Fruit fly (Drosophila melanogaster) whole organism, embryonic: Measurements from ENCODE around the gene Obp28a.
A peak's percentile ranks its signal among the peaks of the same experiment; 100 is the strongest.

Source experiments
- Asciz ChIP-seq: fragments of 200-800 bp; sonication (Bioruptor generic); optimal IDR thresholded peaks from 2 replicates; lab custom pipeline; 2017; ENCODE audit warnings: missing biosample characterization, mild to moderate bottlenecking, missing genetic modification characterization, missing genetic modification reagents
- B-H1 ChIP-seq: fragments of 200-800 bp; sonication (Bioruptor generic); IDR thresholded peaks from 3 replicates; pipeline ENCODE4 v1.3.6; 2022; ENCODE audit warnings: missing biosample characterization, missing genetic modification characterization
- B-H2 ChIP-seq: fragments of 200-800 bp; sonication (Bioruptor generic); optimal IDR thresholded peaks from 2 replicates; lab custom pipeline; 2018; ENCODE audit warnings: missing biosample characterization, mild to moderate bottlenecking, missing genetic modification characterization
- CG10267 ChIP-seq: fragments of 200-800 bp; sonication (Bioruptor generic); optimal IDR thresholded peaks from 2 replicates; lab custom pipeline; 2018; ENCODE audit warnings: missing biosample characterization, mild to moderate bottlenecking, missing genetic modification characterization, moderate library complexity
- CG10565 ChIP-seq: fragments of 200-800 bp; sonication (Bioruptor generic); optimal IDR thresholded peaks from 3 replicates; lab custom pipeline; 2016; ENCODE audit warnings: missing biosample characterization, mild to moderate bottlenecking, missing genetic modification characterization
- CG11696 ChIP-seq: fragments of 200-800 bp; sonication (Bioruptor generic); IDR thresholded peaks from 2 replicates; pipeline ENCODE4 v1.3.6; 2022; ENCODE audit warnings: missing biosample characterization, missing genetic modification characterization
- CG16779 ChIP-seq: fragments of 200-800 bp; sonication (Bioruptor generic); IDR thresholded peaks from 2 replicates; pipeline ENCODE4 v1.3.6; 2022; ENCODE audit warnings: missing biosample characterization, missing genetic modification characterization
- CG16863 ChIP-seq: fragments of 200-800 bp; sonication (Bioruptor generic); optimal IDR thresholded peaks from 3 replicates; lab custom pipeline; 2016; ENCODE audit warnings: missing biosample characterization, missing genetic modification characterization
- CG17612 ChIP-seq: fragments of 200-800 bp; sonication (Bioruptor generic); IDR thresholded peaks from 2 replicates; pipeline ENCODE4 v1.3.6; 2022; ENCODE audit warnings: missing biosample characterization, missing genetic modification characterization
- CG18262 ChIP-seq: fragments of 200-800 bp; optimal IDR thresholded peaks from 3 replicates; lab custom pipeline; 2019; ENCODE audit warnings: missing biosample characterization, mild to moderate bottlenecking, missing genetic modification characterization, moderate library complexity
- CG33213 ChIP-seq: fragments of 200-800 bp; sonication (Bioruptor generic); optimal IDR thresholded peaks from 3 replicates; lab custom pipeline; 2016; ENCODE audit warnings: missing biosample characterization, missing genetic modification characterization
- CG34422 ChIP-seq: fragments of 200-800 bp; sonication (Bioruptor generic); IDR thresholded peaks from 3 replicates; pipeline ENCODE4 v1.3.6; 2022; ENCODE audit warnings: missing biosample characterization, missing genetic modification characterization
- CG4282 ChIP-seq: fragments of 200-800 bp; sonication (Bioruptor generic); optimal IDR thresholded peaks from 2 replicates; lab custom pipeline; 2016; ENCODE audit warnings: missing biosample characterization, missing genetic modification characterization
- CG4617 ChIP-seq: fragments of 200-800 bp; sonication (Bioruptor generic); optimal IDR thresholded peaks from 3 replicates; lab custom pipeline; 2016; ENCODE audit warnings: missing biosample characterization, missing genetic modification characterization, borderline replicate concordance
- CG4854 ChIP-seq: fragments of 200-800 bp; sonication (Bioruptor generic); optimal IDR thresholded peaks from 2 replicates; lab custom pipeline; 2016; ENCODE audit warnings: missing biosample characterization, missing genetic modification characterization, inconsistent platforms
- CG6765 ChIP-seq: fragments of 200-800 bp; sonication (Bioruptor generic); optimal IDR thresholded peaks from 3 replicates; lab custom pipeline; 2017; ENCODE audit warnings: missing biosample characterization, mild to moderate bottlenecking, missing genetic modification characterization
- CG7963 ChIP-seq: fragments of 200-800 bp; sonication (Bioruptor generic); IDR thresholded peaks from 3 replicates; pipeline ENCODE4 v1.3.6; 2022; ENCODE audit warnings: missing biosample characterization, missing genetic modification characterization; ENCODE audit not compliant: partially characterized antibody
- CG8944 ChIP-seq: fragments of 200-800 bp; sonication (Bioruptor generic); optimal IDR thresholded peaks from 3 replicates; lab custom pipeline; 2016; ENCODE audit warnings: missing biosample characterization, missing genetic modification characterization
- CG9727 ChIP-seq: fragments of 200-800 bp; sonication (Bioruptor generic); optimal IDR thresholded peaks from 3 replicates; lab custom pipeline; 2017; ENCODE audit warnings: missing biosample characterization, mild to moderate bottlenecking, missing genetic modification characterization
- CHES-1-like ChIP-seq: fragments of 200-800 bp; sonication (Bioruptor generic); optimal IDR thresholded peaks from 2 replicates; lab custom pipeline; 2016; ENCODE audit warnings: missing biosample characterization, missing genetic modification characterization
- Chrac-16 ChIP-seq: fragments of 200-800 bp; sonication (Bioruptor generic); optimal IDR thresholded peaks from 3 replicates; lab custom pipeline; 2016; ENCODE audit warnings: missing biosample characterization, missing genetic modification characterization
- Dek ChIP-seq: fragments of 200-800 bp; sonication (Bioruptor generic); optimal IDR thresholded peaks from 3 replicates; lab custom pipeline; 2019; ENCODE audit warnings: missing biosample characterization, mild to moderate bottlenecking, missing genetic modification characterization, moderate library complexity
- Dp ChIP-seq: fragments of 200-800 bp; sonication (Bioruptor generic); optimal IDR thresholded peaks from 2 replicates; lab custom pipeline; 2018; ENCODE audit warnings: missing biosample characterization, mild to moderate bottlenecking, missing genetic modification characterization, moderate library complexity
- ERR ChIP-seq: fragments of 200-800 bp; sonication (Bioruptor generic); optimal IDR thresholded peaks from 2 replicates; lab custom pipeline; 2016; ENCODE audit warnings: missing biosample characterization, missing genetic modification characterization
- Hand ChIP-seq: fragments of 200-800 bp; sonication (Bioruptor generic); optimal IDR thresholded peaks from 2 replicates; lab custom pipeline; 2017; ENCODE audit warnings: mild to moderate bottlenecking, missing biosample characterization, missing genetic modification reagents, missing genetic modification characterization
- HmgZ ChIP-seq: fragments of 200-800 bp; sonication (Bioruptor generic); optimal IDR thresholded peaks from 2 replicates; lab custom pipeline; 2018; ENCODE audit warnings: missing biosample characterization, mild to moderate bottlenecking, missing genetic modification characterization
- Hmx ChIP-seq: fragments of 200-800 bp; sonication (Bioruptor generic); optimal IDR thresholded peaks from 2 replicates; lab custom pipeline; 2016; ENCODE audit warnings: missing biosample characterization, missing genetic modification characterization
- MBD-R2 ChIP-seq: fragments of 200-800 bp; sonication (Bioruptor generic); IDR thresholded peaks from 2 replicates; pipeline ENCODE4 v1.3.6; 2022; ENCODE audit warnings: missing biosample characterization, missing genetic modification characterization
- Med ChIP-seq: fragments of 200-800 bp; sonication (Bioruptor generic); peaks from one replicate; lab custom pipeline; 2016; ENCODE audit warnings: missing biosample characterization, missing genetic modification characterization, mild to moderate bottlenecking, inconsistent platforms, moderate library complexity
- NfI ChIP-seq: fragments of 200-800 bp; sonication (Bioruptor generic); optimal IDR thresholded peaks from 3 replicates; lab custom pipeline; 2018; ENCODE audit warnings: missing biosample characterization, mild to moderate bottlenecking, missing genetic modification characterization, moderate library complexity
- Pdp1 ChIP-seq, 2 experiments: fragments of 200-800 bp; sonication (Bioruptor generic); optimal IDR thresholded peaks; 3 replicates each; lab custom pipeline; 2016; ENCODE audit warnings: missing biosample characterization in 2 of 2, missing genetic modification characterization in 2 of 2, mild to moderate bottlenecking in 1 of 2, moderate library complexity in 1 of 2
- ac ChIP-seq: fragments of 200-800 bp; sonication (Bioruptor generic); optimal IDR thresholded peaks from 3 replicates; lab custom pipeline; 2017; ENCODE audit warnings: missing biosample characterization, mild to moderate bottlenecking, missing genetic modification characterization
- br ChIP-seq: fragments of >200 bp; optimal IDR thresholded peaks from 2 replicates; lab custom pipeline; 2017
- corto ChIP-seq: fragments of 200-800 bp; sonication (Bioruptor generic); optimal IDR thresholded peaks from 2 replicates; lab custom pipeline; 2016; ENCODE audit warnings: missing biosample characterization, mild to moderate bottlenecking, missing genetic modification characterization, moderate library complexity
- dan ChIP-seq: fragments of 200-800 bp; sonication (Bioruptor generic); IDR thresholded peaks from 2 replicates; pipeline ENCODE4 v1.3.6; 2022; ENCODE audit warnings: missing biosample characterization, missing genetic modification characterization
- dmrt11E ChIP-seq: fragments of 200-800 bp; sonication (Bioruptor generic); optimal IDR thresholded peaks from 3 replicates; lab custom pipeline; 2018; ENCODE audit warnings: missing biosample characterization, mild to moderate bottlenecking, missing genetic modification characterization, moderate library complexity
- dysf ChIP-seq: fragments of 200-800 bp; sonication (Bioruptor generic); IDR thresholded peaks from 3 replicates; pipeline ENCODE4 v1.3.6; 2022; ENCODE audit warnings: missing biosample characterization, missing genetic modification characterization
- ems ChIP-seq: fragments of 200-800 bp; sonication (Bioruptor generic); optimal IDR thresholded peaks from 3 replicates; lab custom pipeline; 2016; ENCODE audit warnings: missing biosample characterization, missing genetic modification characterization
- hb ChIP-seq: fragments of 200-800 bp; sonication (Bioruptor generic); IDR thresholded peaks from 3 replicates; pipeline ENCODE4 v1.3.6; 2022; ENCODE audit warnings: missing biosample characterization, missing genetic modification characterization; ENCODE audit not compliant: partially characterized antibody
- jumu ChIP-seq: fragments of 200-800 bp; sonication (Bioruptor generic); optimal IDR thresholded peaks from 3 replicates; lab custom pipeline; 2016; ENCODE audit warnings: missing biosample characterization, missing genetic modification characterization
- oc ChIP-seq: fragments of 200-800 bp; sonication (Bioruptor generic); optimal IDR thresholded peaks from 2 replicates; lab custom pipeline; 2018; ENCODE audit warnings: missing biosample characterization, mild to moderate bottlenecking, missing genetic modification characterization, moderate library complexity
- pb ChIP-seq: fragments of 200-800 bp; sonication (Bioruptor generic); optimal IDR thresholded peaks from 3 replicates; lab custom pipeline; 2016; ENCODE audit warnings: missing biosample characterization, missing genetic modification characterization
- pum ChIP-seq: fragments of 200-800 bp; sonication (Bioruptor generic); optimal IDR thresholded peaks from 2 replicates; lab custom pipeline; 2016; ENCODE audit warnings: missing biosample characterization, missing genetic modification characterization
- row ChIP-seq: fragments of 200-800 bp; sonication (Bioruptor generic); IDR thresholded peaks from 3 replicates; pipeline ENCODE4 v1.3.6; 2022; ENCODE audit warnings: missing biosample characterization, missing genetic modification characterization
- run ChIP-seq: fragments of 200-800 bp; sonication (Bioruptor generic); optimal IDR thresholded peaks from 3 replicates; lab custom pipeline; 2018; ENCODE audit warnings: missing biosample characterization, mild to moderate bottlenecking, missing genetic modification characterization
- seq ChIP-seq: fragments of 200-800 bp; sonication (Bioruptor generic); IDR thresholded peaks from 2 replicates; pipeline ENCODE4 v1.3.6; 2022; ENCODE audit warnings: missing biosample characterization, missing genetic modification characterization
- sisA ChIP-seq: fragments of 200-800 bp; sonication (Bioruptor generic); IDR thresholded peaks from 2 replicates; pipeline ENCODE4 v1.3.6; 2022; ENCODE audit warnings: missing biosample characterization, missing genetic modification characterization
- ttk ChIP-seq: fragments of 200-800 bp; sonication (Bioruptor generic); IDR thresholded peaks from 2 replicates; pipeline ENCODE4 v2.1.2; 2022; ENCODE audit warnings: missing biosample characterization, missing genetic modification characterization
- wek ChIP-seq: fragments of 200-800 bp; sonication (Bioruptor generic); optimal IDR thresholded peaks from 3 replicates; lab custom pipeline; 2018; ENCODE audit warnings: missing biosample characterization, mild to moderate bottlenecking, missing genetic modification characterization, moderate library complexity
- wor ChIP-seq: fragments of 200-800 bp; sonication (Bioruptor generic); IDR thresholded peaks from 2 replicates; pipeline ENCODE4 v1.3.6; 2022; ENCODE audit warnings: missing biosample characterization, missing genetic modification characterization
- zen ChIP-seq: fragments of 200-800 bp; sonication (Bioruptor generic); optimal IDR thresholded peaks from 3 replicates; lab custom pipeline; 2018; ENCODE audit warnings: missing biosample characterization, mild to moderate bottlenecking, missing genetic modification characterization, moderate library complexity

The Obp28a gene

DNA sequence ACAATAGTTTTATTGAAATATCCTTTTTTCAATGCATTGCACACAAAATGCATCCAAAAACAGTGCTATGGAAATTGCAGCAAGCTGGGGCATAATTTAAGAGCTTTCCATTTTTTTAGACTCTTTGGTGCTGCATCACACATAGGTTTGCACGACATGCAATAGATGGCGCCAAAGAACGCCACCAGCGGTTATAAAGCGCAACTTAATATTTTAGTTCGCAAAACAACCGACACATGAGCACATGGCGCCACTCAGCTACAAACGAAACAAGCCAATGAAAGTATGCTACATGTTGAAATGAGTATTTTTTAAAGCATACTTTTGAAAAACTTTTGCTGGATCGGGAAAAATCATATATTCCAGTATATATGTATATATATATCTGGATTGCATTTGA lies 37.8 kb upstream of the Obp28a start (continued):
- no peak for TF ChIP-seq Hmx (GFP tag; lab: Kevin White, UChicago)
- no peak for TF ChIP-seq oc (tag; lab: Kevin White, UChicago)
- TF ChIP-seq pum: peak; percentile 20
- no peak for TF ChIP-seq hb (GFP tag; lab: Robert Waterston, UW)
- peak; percentile 71 for TF ChIP-seq dmrt11E (tag; lab: Kevin White, UChicago)
- peak; percentile 87 for TF ChIP-seq NfI (GFP tag; lab: Kevin White, UChicago)
- no peak for TF ChIP-seq CG11696
- peak; percentile 79 for TF ChIP-seq CG8944 (GFP tag; lab: Kevin White, UChicago)
- TF ChIP-seq Dp (GFP tag; lab: Kevin White, UChicago): peak; percentile 25
- TF ChIP-seq B-H2 (GFP tag; lab: Kevin White, UChicago): peak; percentile 81
- peak; percentile 80 for TF ChIP-seq sisA (GFP tag; lab: Robert Waterston, UW)
- TF ChIP-seq Chrac-16 (GFP tag; lab: Kevin White, UChicago): peak; percentile 93
- no peak; the same call in 1 of the 2 replicates for TF ChIP-seq MBD-R2
- TF ChIP-seq CG4854 (GFP tag; lab: Kevin White, UChicago): peak; percentile 76
- peak; percentile 60 for TF ChIP-seq Dek
- peak; percentile 68 for TF ChIP-seq jumu (GFP tag; lab: Kevin White, UChicago)
- TF ChIP-seq CG33213: peak; percentile 91
- TF ChIP-seq CG18262 (tag; lab: Kevin White, UChicago): peak; percentile 69
- peak; percentile 18 for TF ChIP-seq CG4282 (GFP tag; lab: Kevin White, UChicago)
- TF ChIP-seq pb (GFP tag; lab: Kevin White, UChicago): peak; percentile 9
- TF ChIP-seq CG34422 (GFP tag; lab: Robert Waterston, UW): peak; percentile 88
- TF ChIP-seq CG10565 (GFP tag; lab: Kevin White, UChicago): no peak
- peak; percentile 81 for TF ChIP-seq zen (tag; lab: Kevin White, UChicago)
- peak; percentile 81 for TF ChIP-seq HmgZ (tag; lab: Kevin White, UChicago)
- peak; percentile 75 for TF ChIP-seq CG17612 (GFP tag; lab: Robert Waterston, UW)
- no peak for TF ChIP-seq run (tag; lab: Kevin White, UChicago)
- TF ChIP-seq CG16779: 0 out of 2 replicates have a peak, but pooled peaks have one; percentile 75
- TF ChIP-seq row: peak; percentile 49
- TF ChIP-seq Hand (GFP tag; lab: Kevin White, UChicago): no peak
- TF ChIP-seq ttk: peak; percentile 59; the same call in 1 of the 2 replicates
- no peak for TF ChIP-seq dan (GFP tag; lab: Robert Waterston, UW)
- TF ChIP-seq ems (GFP tag; lab: Kevin White, UChicago): peak; percentile 30
- TF ChIP-seq Med (GFP tag; lab: Kevin White, UChicago): peak; percentile 98
- peak; percentile 82 for TF ChIP-seq dysf
- TF ChIP-seq B-H1 (GFP tag; lab: Robert Waterston, UW): peak; percentile 48; the same call in 1 of the 3 replicates
- peak; percentile 55 for TF ChIP-seq ac (GFP tag; lab: Kevin White, UChicago)
- TF ChIP-seq CG16863 (GFP tag; lab: Kevin White, UChicago): peak; percentile 82
- peak; percentile 55; the same call in 1 of the 2 replicates for TF ChIP-seq seq (GFP tag; lab: Robert Waterston, UW)
- TF ChIP-seq corto (GFP tag; lab: Kevin White, UChicago): no peak
- TF ChIP-seq CG6765: peak; percentile 60
- no peak for TF ChIP-seq br (lab: Kevin White, UChicago)
- TF ChIP-seq Pdp1 (GFP tag; optimal IDR thresholded peaks at IDR 0.05; lab: Kevin White, UChicago): peak; percentile 68 to 81
- peak; percentile 60 for TF ChIP-seq CG9727 (GFP tag; lab: Kevin White, UChicago)
- peak; percentile 74 for TF ChIP-seq wek
- TF ChIP-seq CG10267 (tag; lab: Kevin White, UChicago): peak; percentile 78
- TF ChIP-seq Asciz (GFP tag; lab: Kevin White, UChicago): peak; percentile 47
- TF ChIP-seq CG4617: peak; percentile 70
- TF ChIP-seq wor: peak; percentile 35; the same call in 1 of the 2 replicates
- peak; percentile 69 for TF ChIP-seq CHES-1-like (GFP tag; lab: Kevin White, UChicago)
- TF ChIP-seq ERR (GFP tag; lab: Kevin White, UChicago): no peak
- TF ChIP-seq CG7963 (GFP tag; lab: Robert Waterston, UW): no peak
